Fruit fly (Drosophila melanogaster): Measurements from ENCODE around the gene CG17648.

CG17648 gene

DNA sequence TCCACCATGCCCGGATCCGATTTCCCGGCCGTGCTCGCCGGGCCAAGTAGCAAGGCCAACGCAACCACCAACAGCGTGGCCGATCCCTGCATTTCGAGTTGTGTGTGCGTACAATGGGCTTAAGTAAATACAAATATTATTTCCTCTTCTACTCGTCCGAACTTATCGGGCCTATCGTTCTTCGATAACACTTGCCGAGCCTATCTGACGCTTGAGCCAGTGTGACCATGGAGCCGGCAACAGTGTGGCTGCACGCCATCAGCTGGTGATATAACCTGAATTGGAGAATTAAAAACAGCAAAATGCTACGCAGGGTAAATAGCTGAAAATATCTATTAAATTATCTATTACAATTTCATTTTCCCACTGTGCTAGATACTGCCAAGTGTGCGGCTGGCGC, 41.9 kb upstream of the CG17648 start, which contains the start of the genes CG17660 and mRpL48 (continued):
- TF ChIP-seq Hsf (GFP tag; optimal IDR thresholded peaks at IDR 0.05) (no peak), CG3281 (GFP tag; optimal IDR thresholded peaks at IDR 0.05) (peak; percentile 37), yki (optimal IDR thresholded peaks at IDR 0.05) (no peak), CG14667 (GFP tag; IDR thresholded peaks at IDR 0.05) (no peak), CG7357 (GFP tag; IDR thresholded peaks at IDR 0.05) (no peak), cad (GFP tag; optimal IDR thresholded peaks at IDR 0.05) (no peak), bigmax (GFP tag; optimal IDR thresholded peaks at IDR 0.05) (peak; percentile 96), CG4360 (GFP tag; IDR thresholded peaks at IDR 0.05) (peak; percentile 26; the same call in 1 of the 2 replicates), CG14965 (GFP tag; optimal IDR thresholded peaks at IDR 0.05; ENCODE audit: borderline replicate concordance) (no peak), zen2 (GFP tag; IDR thresholded peaks at IDR 0.05; ENCODE audit: partially characterized antibody) (peak; percentile 49; the same call in 1 of the 3 replicates), NfI (GFP tag; optimal IDR thresholded peaks at IDR 0.05) (peak; percentile 31), peb (GFP tag; IDR thresholded peaks at IDR 0.05) (no peak), CG11560 (tag; IDR thresholded peaks at IDR 0.05) (no peak), CG12219 (GFP tag; optimal IDR thresholded peaks at IDR 0.05) (no peak), CG3838 (GFP tag; optimal IDR thresholded peaks at IDR 0.05) (no peak), CG6683 (GFP tag; optimal IDR thresholded peaks at IDR 0.05) (no peak), fu2 (GFP tag; optimal IDR thresholded peaks at IDR 0.05) (no peak), bowl (GFP tag; IDR thresholded peaks at IDR 0.05) (no peak), ems (GFP tag; optimal IDR thresholded peaks at IDR 0.05) (peak; percentile 18), ewg (GFP tag; optimal IDR thresholded peaks at IDR 0.05) (peak; percentile 7), repo (GFP tag; optimal IDR thresholded peaks at IDR 0.05) (no peak), Pdp1 (GFP tag; optimal IDR thresholded peaks at IDR 0.05) (peak in 1 of 2 experiments; percentile 100), CG9609 (GFP tag; optimal IDR thresholded peaks at IDR 0.05) (no peak), luna (GFP tag; optimal IDR thresholded peaks at IDR 0.05) (no peak), Hand (GFP tag; optimal IDR thresholded peaks at IDR 0.05) (no peak), ttk (GFP tag; IDR thresholded peaks at IDR 0.05) (no peak), HLHmδ (GFP tag; optimal IDR thresholded peaks at IDR 0.05) (no peak), CG2116 (GFP tag; optimal IDR thresholded peaks at IDR 0.05) (peak; percentile 81), CG3163 (GFP tag; optimal IDR thresholded peaks at IDR 0.05) (no peak), dan (GFP tag; IDR thresholded peaks at IDR 0.05) (no peak), sens-2 (GFP tag; IDR thresholded peaks at IDR 0.05) (no peak), otp (GFP tag; IDR thresholded peaks at IDR 0.05) (no peak), CG6654 (GFP tag; optimal IDR thresholded peaks at IDR 0.05) (no peak), CG1603 (tag; optimal IDR thresholded peaks at IDR 0.05) (peak; percentile 86), wek (GFP tag; optimal IDR thresholded peaks at IDR 0.05) (no peak), BEAF-32 (GFP tag; optimal IDR thresholded peaks at IDR 0.05) (peak; percentile 64), CG2678 (tag; optimal IDR thresholded peaks at IDR 0.05) (no peak), tna (GFP tag; IDR thresholded peaks at IDR 0.05; ENCODE audit: partially characterized antibody) (peak; percentile 56), bsh (GFP tag; optimal IDR thresholded peaks at IDR 0.05) (peak in 1 of 2 experiments; percentile 13), HLH3B (GFP tag; IDR thresholded peaks at IDR 0.05) (no peak; the same call in 1 of the 2 replicates), tap (tag; optimal IDR thresholded peaks at IDR 0.05) (no peak), crp (GFP tag; optimal IDR thresholded peaks at IDR 0.05) (peak; percentile 68 to 92), CG8290 (GFP tag; optimal IDR thresholded peaks at IDR 0.05) (peak; percentile 11), CG8290 (tag; optimal IDR thresholded peaks at IDR 0.05) (no peak), CG10959 (GFP tag; IDR thresholded peaks at IDR 0.05) (no peak), GATAe (GFP tag; conservative IDR thresholded peaks at IDR 0.05) (no peak), pros (GFP tag; optimal IDR thresholded peaks at IDR 0.05) (no peak), gem (tag; optimal IDR thresholded peaks at IDR 0.05) (no peak), da (GFP tag; optimal IDR thresholded peaks at IDR 0.05) (no peak), CG14710 (tag; optimal IDR thresholded peaks at IDR 0.05) (peak; percentile 65), CG4854 (GFP tag; optimal IDR thresholded peaks at IDR 0.05) (no peak), CG6765 (GFP tag; optimal IDR thresholded peaks at IDR 0.05) (no peak)
